Worm (Caenorhabditis elegans) whole organism, dauer: ENCODE measurements around the gene F54H12.5.
"Not testable (repeated sequence)": the region's sequence is repeated elsewhere in the genome, so short reads cannot be mapped to it uniquely, and the experiment has no call there.

Source experiments
- unc-62 ChIP-seq: sonication (generic microtip); optimal IDR thresholded peaks from 2 replicates; lab custom pipeline; 2017; ENCODE audit warnings: missing biosample characterization, missing genetic modification reagents, missing genetic modification characterization

Gene F54H12.5

DNA sequence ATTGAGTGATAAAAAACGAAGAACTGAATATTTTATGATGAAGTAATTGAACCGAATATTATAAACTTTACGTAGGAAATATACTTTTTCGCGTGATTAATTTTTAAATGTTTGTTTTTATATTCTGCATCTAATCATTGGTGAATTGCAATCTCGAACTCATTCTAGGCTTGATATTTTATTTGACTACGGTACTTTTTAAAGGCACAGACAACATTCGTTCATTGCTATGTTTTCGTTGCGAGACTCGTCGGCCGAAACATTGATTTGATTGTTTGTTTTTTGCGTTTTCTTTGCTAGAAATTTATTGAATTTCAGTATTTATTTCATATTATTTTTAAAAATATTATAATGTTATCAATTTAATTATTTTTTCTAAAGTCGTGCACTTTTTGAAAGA, 5.8 kb upstream of the F54H12.5 start, which contains the start of gene C06G4.4:
C06G4.4 (minus strand) TSS at position 36 of the 400 bp plus-strand sequence.
- no peak for TF ChIP-seq unc-62

ce11 chrIII:7977224-7977623, 5.3 kb upstream of the F54H12.5 start:
- no peak for TF ChIP-seq unc-62

ce11 chrIII:7973968-7974607, 2.1 kb upstream of the F54H12.5 start:
- no peak for TF ChIP-seq unc-62

- TF ChIP-seq unc-62: no peak
Measured at ce11 chrIII:7973201-7973767, 1.3 kb upstream of the F54H12.5 start, which contains the start of the genes eef-1B.1 and aco-2. TSS of gene eef-1B.1 (minus strand) at chrIII:7973386. TSS of gene aco-2 (plus strand) at chrIII:7973717.

ce11 chrIII:7972687-7973086, 726 bp upstream of the F54H12.5 start:
- no peak for TF ChIP-seq unc-62

DNA sequence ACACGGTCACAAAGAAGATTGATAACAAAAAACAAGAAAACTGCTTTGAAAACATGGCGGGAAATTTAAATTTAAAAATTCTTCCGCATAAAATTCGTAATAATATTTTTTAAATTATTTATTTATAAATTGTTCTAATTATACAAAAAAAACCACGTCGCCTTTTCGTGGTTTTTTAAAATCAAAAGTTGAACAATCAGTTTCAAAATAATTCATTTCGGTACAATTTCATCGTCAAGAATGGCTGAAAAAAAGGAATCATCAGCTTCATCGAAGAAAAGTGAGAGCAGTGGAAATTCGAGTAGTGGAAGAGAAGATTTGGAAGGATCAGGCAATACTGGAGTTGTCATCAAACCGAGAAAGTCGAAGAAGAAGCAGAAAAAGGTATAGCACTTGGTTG, 2.8 kb downstream of the F54H12.5 start, which contains the start of the genes F54H12.8 and F54H12.7:
F54H12.8 (minus strand) TSS at position 101 of the 400 bp plus-strand sequence.
F54H12.7 (plus strand) TSS at position 229 of the 400 bp plus-strand sequence.
- no peak for TF ChIP-seq unc-62

DNA sequence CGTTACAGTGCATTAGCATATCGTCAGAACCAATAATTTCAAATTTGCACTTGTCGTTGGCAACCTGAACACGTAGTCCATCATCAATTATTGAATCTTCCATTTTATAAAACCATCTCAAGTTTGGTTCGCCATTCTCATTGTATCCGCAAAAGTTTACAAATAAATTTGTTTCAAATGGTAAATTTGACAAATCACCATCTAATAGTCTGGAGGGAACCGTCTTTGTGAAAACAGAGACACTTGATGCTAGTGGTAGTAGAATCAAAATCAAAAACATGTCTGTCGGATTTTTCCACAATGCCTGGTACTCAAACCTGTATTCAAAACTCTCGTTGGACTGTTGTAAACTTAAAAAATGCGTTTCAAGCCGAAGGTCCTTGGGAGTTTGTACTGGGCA, 7.7 kb downstream of the F54H12.5 start, which contains the start of gene F54H12.2:
F54H12.2 (plus strand) TSS at position 301 of the 400 bp plus-strand sequence.
- TF ChIP-seq unc-62: not testable (repeated sequence)

DNA sequence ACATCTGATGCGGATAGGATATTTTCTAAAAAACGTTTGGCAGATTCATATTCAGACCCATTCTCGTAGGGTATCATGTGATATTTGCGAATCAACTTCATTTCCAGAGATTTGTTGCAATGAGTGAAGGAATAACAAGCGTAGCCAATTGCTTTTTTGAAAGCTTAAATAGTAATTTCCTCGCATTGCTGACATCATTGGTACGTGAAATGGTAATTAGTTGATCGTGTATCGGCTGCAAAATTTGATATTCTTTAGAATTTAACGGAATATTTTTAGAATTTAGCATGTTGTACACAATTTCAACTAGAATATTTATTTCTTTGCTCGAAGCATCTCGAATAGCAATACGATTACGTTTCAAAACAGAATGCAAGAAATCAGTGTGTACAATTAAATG, 9.3 kb downstream of the F54H12.5 start, which contains the start of gene F54H12.4:
F54H12.4 (minus strand) TSS at position 101 of the 400 bp plus-strand sequence.
- not testable (repeated sequence) for TF ChIP-seq unc-62

DNA sequence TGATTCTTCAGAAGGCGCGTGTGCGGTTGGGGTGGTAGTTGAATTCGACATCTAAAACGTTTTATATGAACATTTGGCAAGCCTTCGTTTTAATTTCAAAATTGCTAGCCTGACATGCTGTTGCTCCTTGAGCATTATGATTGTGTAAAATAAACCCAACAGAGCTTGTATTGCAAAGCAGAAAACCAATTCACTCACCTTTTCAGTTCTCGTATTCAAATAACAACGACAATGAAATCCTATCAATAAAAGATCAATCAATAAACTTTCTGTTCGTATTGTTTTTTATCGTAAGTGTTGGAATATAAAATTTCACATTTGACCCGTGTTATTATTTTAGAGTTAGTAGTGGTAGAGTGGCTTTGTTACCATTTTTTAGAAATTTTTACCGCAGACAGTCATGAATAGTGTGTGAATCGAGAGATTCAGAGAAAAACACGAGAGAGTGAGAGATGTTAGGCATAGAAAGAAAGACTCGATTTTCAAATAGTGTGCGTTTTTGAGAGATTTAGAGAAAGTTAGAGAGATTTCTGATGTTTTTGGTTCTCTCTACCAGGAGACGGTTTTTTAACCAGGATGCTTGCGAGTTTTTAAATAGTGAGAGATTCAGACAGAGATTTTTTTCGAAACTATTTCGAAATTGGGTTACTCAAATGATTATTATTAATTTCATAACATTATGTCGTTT, 12.9 kb downstream of the F54H12.5 start, which contains the start of gene F54H12.10:
F54H12.10 (minus strand) TSS at position 51 of the 688 bp plus-strand sequence.
- not testable (repeated sequence) for TF ChIP-seq unc-62

DNA sequence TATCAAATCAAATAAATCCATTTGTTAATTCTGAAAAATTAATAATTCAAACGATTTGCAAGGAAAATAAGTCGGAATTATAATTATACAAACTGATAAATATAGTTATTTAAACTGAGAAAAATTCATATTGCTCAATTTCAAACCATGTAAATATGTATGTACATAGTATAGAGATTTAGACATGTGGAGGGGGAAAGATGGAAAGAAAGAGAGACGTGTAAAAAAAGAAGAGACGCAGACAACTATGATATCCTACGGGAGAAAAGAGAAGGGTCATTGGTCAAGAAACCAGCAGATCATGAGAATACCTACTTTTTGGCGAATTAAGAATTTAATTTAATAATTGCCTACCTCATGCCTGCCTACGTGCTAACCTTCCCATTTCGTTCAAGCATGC, 13.9 kb downstream of the F54H12.5 start, which contains the start of gene C29E4.11:
C29E4.11 (minus strand) TSS at position 30 of the 400 bp plus-strand sequence.
- TF ChIP-seq unc-62: no peak

DNA sequence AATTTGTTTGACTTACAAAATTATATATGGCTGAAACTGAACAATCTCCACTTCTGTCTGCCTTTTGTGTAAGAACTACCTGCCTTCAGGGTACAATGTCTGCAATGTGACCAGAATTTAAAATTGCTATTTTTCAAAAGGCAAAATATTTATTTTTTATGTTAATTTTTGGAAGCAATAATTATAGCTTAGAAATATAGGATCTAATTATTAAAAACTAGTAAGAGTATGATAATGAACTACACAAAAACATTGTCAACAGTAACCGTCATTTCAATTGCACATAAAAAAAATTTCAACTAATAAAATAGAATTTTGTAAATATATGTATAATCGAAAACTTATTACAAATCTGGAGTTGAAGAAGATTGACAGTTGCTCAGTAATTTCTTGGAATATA, 15.0 kb downstream of the F54H12.5 start, which contains the start of gene C29E4.9:
C29E4.9 (minus strand) TSS at position 101 of the 400 bp plus-strand sequence.
- TF ChIP-seq unc-62: no peak

- TF ChIP-seq unc-62: no peak
Measured at ce11 chrIII:7953208-7953607, 18.8 kb downstream of the F54H12.5 start, which contains the start of gene let-754. TSS of gene let-754 (minus strand) at chrIII:7953308.

DNA sequence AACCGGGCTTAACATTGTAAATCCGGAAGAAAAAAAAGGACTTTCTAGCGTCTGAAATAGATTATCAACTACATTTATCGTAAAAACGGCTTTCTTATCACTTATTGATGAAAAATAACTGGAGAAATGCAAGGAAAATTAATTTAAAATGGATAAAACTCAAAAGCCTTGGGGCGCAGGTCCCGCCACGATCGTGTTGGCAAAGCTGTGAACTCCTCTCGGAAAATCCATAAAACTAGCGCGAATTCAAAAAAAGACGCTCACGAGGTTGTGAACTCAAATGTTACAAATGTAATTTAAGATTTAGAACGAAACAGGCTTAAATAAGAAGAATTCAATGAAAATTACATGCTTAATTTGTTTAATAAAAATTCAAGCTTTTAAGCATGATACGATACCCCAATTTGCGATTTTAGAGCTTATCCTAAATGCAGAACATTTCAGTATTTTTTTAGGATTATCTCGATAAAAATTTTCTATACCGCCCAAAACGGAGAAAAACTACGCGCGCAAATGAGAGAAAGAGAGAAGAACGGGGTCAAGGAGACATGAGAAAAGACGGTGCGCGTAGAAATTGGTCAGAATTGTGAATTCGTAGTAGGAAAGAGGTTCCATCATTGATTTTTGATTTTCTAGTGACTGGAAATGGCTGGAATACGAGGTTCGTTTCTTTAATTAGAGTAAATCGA, 19.7 kb downstream of the F54H12.5 start, which contains the start of gene C29E4.15:
C29E4.15 (plus strand) TSS at position 547 of the 689 bp plus-strand sequence.
- no peak for TF ChIP-seq unc-62

DNA sequence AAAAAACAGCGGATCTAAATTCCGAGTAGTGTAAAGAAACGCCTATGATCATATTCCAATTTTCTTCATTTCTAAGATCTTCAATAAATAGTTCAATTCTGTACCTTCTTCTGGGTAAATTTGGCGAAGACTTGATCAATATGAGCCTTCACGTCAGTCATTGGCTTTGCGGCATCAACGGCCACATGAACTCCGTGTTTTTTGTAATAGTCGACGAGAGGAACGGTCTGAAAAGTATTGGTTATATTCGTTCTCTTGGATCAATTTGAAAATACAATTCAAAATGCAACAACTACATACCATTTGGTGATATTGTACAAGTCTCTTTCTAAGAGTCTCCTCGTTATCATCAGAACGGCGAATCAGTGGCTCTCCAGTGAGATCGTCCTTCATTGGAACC, 21.5 kb downstream of the F54H12.5 start:
- no peak for TF ChIP-seq unc-62

ce11 chrIII:7948802-7949201, 23.2 kb downstream of the F54H12.5 start, which contains the start of gene col-90:
TSS of gene col-90 (plus strand) at chrIII:7948838.
- no peak for TF ChIP-seq unc-62

DNA sequence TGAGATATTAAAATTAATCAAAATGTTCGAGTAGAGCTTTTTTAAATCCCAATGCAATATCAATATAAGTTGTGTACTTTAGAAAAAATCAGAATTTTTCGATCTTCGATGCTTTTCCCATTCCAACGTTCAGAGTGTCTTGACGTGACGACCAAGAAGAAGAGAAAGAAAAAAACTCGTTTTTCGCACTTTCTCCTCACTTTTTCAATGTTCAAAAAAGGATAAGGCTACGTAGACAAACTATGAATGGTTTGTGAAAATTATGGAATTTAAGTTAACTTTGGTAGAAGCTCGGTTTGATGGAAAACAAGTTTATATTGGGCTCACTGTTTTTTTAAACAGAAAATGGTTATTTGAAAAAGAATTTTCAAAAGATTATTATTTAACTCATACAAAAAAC, 24.3 kb downstream of the F54H12.5 start:
- TF ChIP-seq unc-62: no peak
